Fruit fly (Drosophila melanogaster): ENCODE results near the gene CG43098.

The CG43098 gene

DNA sequence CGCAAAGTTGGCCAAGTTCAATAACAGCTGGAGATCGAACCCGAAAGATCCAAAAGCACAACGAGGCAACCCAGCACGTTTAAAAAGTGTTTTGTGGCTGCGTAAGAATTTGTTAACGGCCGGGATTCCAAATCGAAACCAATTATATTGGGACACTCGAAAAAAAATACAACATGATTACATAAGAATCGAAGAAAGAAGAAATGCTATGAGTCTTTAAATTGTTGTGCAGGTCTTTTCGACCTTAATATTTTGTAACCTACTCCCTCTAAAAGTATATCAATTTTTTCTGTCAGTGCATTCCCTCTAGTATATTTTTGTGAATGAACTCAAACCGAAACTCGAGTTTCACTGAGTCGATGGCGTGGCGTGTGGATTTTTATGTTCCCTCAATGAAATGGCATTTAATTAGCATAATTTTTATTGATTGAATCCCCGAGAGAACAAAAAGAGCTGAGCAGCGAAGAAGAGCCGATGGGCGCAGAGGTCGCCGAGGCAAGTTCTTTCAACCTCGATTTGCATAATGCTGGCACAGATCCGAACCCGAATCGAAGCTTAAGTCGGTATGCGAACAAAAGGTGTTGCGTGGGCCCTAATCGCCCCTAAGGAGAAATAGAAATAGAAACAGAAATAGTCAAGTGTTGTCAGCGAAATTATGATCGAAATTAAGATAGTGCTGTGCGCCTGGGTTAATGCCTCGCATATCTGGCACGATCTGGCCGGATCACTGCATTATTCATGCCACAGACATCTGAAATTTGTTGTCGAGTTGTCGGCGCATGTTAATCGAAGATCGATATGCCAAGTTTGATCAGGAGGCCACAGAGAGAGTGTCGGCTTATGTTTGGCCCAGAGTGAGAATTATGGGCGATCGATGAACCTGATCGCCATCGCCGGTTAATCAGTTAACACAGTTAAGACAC lies 6.7 kb downstream of the CG43098 start (continued):
- TF ChIP-seq nau (GFP tag; optimal IDR thresholded peaks at IDR 0.05) (no peak), BEAF-32 (GFP tag; optimal IDR thresholded peaks at IDR 0.05) (no peak), CG33213 (GFP tag; optimal IDR thresholded peaks at IDR 0.05) (no peak), schlank (tag; optimal IDR thresholded peaks at IDR 0.05) (no peak), CG6689 (GFP tag; IDR thresholded peaks at IDR 0.05) (peak; percentile 29; the same call in 1 of the 2 replicates), pfk (GFP tag; optimal IDR thresholded peaks at IDR 0.05) (no peak), fd102C (GFP tag; optimal IDR thresholded peaks at IDR 0.05) (no peak), psq (GFP tag; optimal IDR thresholded peaks at IDR 0.05) (no peak), CG7987 (GFP tag; optimal IDR thresholded peaks at IDR 0.05) (no peak), Atf3 (GFP tag; optimal IDR thresholded peaks at IDR 0.05) (peak; percentile 34), CG7271 (tag; optimal IDR thresholded peaks at IDR 0.05) (no peak), run (tag; optimal IDR thresholded peaks at IDR 0.05) (peak; percentile 15), Adf1 (GFP tag; IDR thresholded peaks at IDR 0.05) (no peak), YL-1 (GFP tag; optimal IDR thresholded peaks at IDR 0.05) (no peak), NK7.1 (GFP tag; optimal IDR thresholded peaks at IDR 0.05) (no peak), mirr (GFP tag; optimal IDR thresholded peaks at IDR 0.05) (no peak), CG9876 (GFP tag; optimal IDR thresholded peaks at IDR 0.05) (peak; percentile 9), CG17361 (GFP tag; IDR thresholded peaks at IDR 0.05) (0 out of 3 replicates have a peak, but pooled peaks have one; percentile 35), Dip2 (GFP tag; IDR thresholded peaks at IDR 0.05) (no peak), sd (tag; optimal IDR thresholded peaks at IDR 0.05) (peak; percentile 55), fd3F (GFP tag; optimal IDR thresholded peaks at IDR 0.05) (peak; percentile 25), pan (optimal IDR thresholded peaks at IDR 0.05) (no peak), pan (GFP tag; optimal IDR thresholded peaks at IDR 0.05 in 1 of 2, IDR thresholded peaks at IDR 0.05 in 1 of 2) (no peak), CG6175 (GFP tag; IDR thresholded peaks at IDR 0.05) (no peak), pb (GFP tag; optimal IDR thresholded peaks at IDR 0.05) (no peak), B-H2 (GFP tag; optimal IDR thresholded peaks at IDR 0.05) (no peak), chm (GFP tag; IDR thresholded peaks at IDR 0.05) (peak; percentile 81), kah (GFP tag; optimal IDR thresholded peaks at IDR 0.05) (no peak), eve (GFP tag; optimal IDR thresholded peaks at IDR 0.05) (peak in 1 of 2 experiments; percentile 63), esg (GFP tag; conservative IDR thresholded peaks at IDR 0.05) (peak; percentile 38; the same call in 1 of the 2 replicates), MTF-1 (GFP tag; optimal IDR thresholded peaks at IDR 0.05; ENCODE audit: borderline replicate concordance) (no peak), CG18764 (GFP tag; optimal IDR thresholded peaks at IDR 0.05) (no peak), Hr39 (optimal IDR thresholded peaks at IDR 0.05) (no peak), CG4854 (GFP tag; optimal IDR thresholded peaks at IDR 0.05) (no peak), CG12769 (tag; optimal IDR thresholded peaks at IDR 0.05) (peak; percentile 53), CG9215 (GFP tag; IDR thresholded peaks at IDR 0.05) (no peak), mam (GFP tag; optimal IDR thresholded peaks at IDR 0.05) (no peak), Dad (GFP tag; optimal IDR thresholded peaks at IDR 0.05) (no peak), wek (GFP tag; optimal IDR thresholded peaks at IDR 0.05) (no peak), CG10267 (tag; optimal IDR thresholded peaks at IDR 0.05) (peak; percentile 1), Asciz (GFP tag; optimal IDR thresholded peaks at IDR 0.05) (no peak), CG3995 (GFP tag; optimal IDR thresholded peaks at IDR 0.05) (no peak), Jarid2 (GFP tag; optimal IDR thresholded peaks at IDR 0.05) (no peak), Neu2 (GFP tag; optimal IDR thresholded peaks at IDR 0.05; ENCODE audit: borderline replicate concordance) (no peak), trem (tag; optimal IDR thresholded peaks at IDR 0.05) (no peak), bbx (GFP tag; IDR thresholded peaks at IDR 0.05; ENCODE audit: partially characterized antibody) (no peak), tx (GFP tag; optimal IDR thresholded peaks at IDR 0.05) (peak; percentile 34), CG34422 (GFP tag; IDR thresholded peaks at IDR 0.05) (no peak; the same call in 2 of the 3 replicates), br (optimal IDR thresholded peaks at IDR 0.05) (no peak), CG1602 (GFP tag; optimal IDR thresholded peaks at IDR 0.05) (peak; percentile 55)

Data from whole organism, embryonic.